Fruit fly (Drosophila melanogaster): ENCODE data around the gene Nepl14.
A peak's percentile ranks its signal among the peaks of the same experiment; 100 is the strongest.

Nepl14 gene

DNA sequence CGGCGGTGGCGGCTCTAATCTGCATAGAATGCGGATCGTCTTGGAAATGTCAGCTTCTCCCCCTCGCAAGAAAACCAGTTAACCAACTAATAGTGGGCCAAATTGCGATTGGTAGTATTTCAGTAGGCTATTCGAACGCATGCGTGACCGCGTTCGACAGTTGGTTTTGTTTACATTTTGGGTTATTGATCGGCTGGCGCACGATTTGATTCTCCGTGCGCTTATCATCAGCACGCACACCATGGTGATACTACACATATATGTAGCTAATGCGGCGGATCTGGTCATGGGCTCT, 10.0 kb downstream of the Nepl14 start:
- TF ChIP-seq Rel (GFP tag; optimal IDR thresholded peaks at IDR 0.05) (no peak), Rel (tag; optimal IDR thresholded peaks at IDR 0.05) (peak; percentile 33), ey (GFP tag; optimal IDR thresholded peaks at IDR 0.05) (no peak), Hr83 (GFP tag; optimal IDR thresholded peaks at IDR 0.05; ENCODE audit: poor library complexity, severe bottlenecking) (peak; percentile 6)

DNA sequence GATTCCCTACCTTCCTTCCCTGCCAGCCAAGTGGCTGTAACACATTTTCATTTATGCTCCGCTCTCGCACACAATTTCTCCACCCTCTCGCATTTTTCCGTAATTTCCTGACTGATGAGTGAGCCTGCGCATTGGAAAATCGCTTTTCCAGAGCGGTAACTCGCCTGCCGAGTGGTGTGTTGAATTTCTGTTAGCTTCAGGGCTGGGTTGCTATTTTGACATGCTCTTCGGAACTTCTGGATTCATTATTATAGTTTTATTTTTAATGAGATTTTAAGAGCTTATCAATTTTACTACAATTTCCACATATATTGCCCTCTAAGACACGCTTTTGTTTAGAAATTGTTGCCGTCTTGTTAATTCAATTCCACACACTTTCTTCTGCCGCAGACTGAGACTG, 10.6 kb downstream of the Nepl14 start:
- TF ChIP-seq CrebA (GFP tag; optimal IDR thresholded peaks at IDR 0.05; ENCODE audit: borderline replicate concordance) (no peak), lola (GFP tag; optimal IDR thresholded peaks at IDR 0.05) (no peak)

DNA sequence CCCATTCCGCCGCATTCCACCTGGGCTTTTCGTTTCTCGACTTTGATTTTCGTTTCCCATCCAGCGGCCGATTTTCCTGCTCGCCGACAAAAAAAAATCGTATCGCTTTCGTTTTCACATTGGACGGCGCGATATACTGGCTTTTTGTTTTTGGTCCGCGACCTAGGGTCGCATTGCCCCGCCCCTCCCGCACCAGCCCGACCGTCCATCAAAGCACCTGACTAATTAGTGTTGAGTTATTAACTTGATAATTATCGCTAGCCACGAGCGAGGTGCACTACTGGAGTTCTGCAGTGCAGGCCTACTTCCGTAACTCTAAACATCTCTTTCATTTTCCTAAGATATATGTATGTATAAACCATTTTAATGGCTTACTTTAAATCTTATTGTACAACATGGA, 11.8 kb downstream of the Nepl14 start:
- TF ChIP-seq pan (optimal IDR thresholded peaks at IDR 0.05) = no peak
- no peak for TF ChIP-seq Dif (GFP tag; optimal IDR thresholded peaks at IDR 0.05; ENCODE audit: partially characterized antibody)
- TF ChIP-seq foxo (GFP tag; optimal IDR thresholded peaks at IDR 0.05) = no peak
- TF ChIP-seq h (GFP tag; optimal IDR thresholded peaks at IDR 0.05) = no peak
- no peak for TF ChIP-seq dmrt93B (GFP tag; optimal IDR thresholded peaks at IDR 0.05)
- no peak for TF ChIP-seq dl (GFP tag; optimal IDR thresholded peaks at IDR 0.05; ENCODE audit: insufficient read depth in 1 of 2, partially characterized antibody in 2 of 2)
- no peak for TF ChIP-seq fru (GFP tag; optimal IDR thresholded peaks at IDR 0.05)
- TF ChIP-seq usp (GFP tag; optimal IDR thresholded peaks at IDR 0.05) = no peak
- no peak for TF ChIP-seq psq (GFP tag; optimal IDR thresholded peaks at IDR 0.05)
- no peak for TF ChIP-seq GATAd (GFP tag; optimal IDR thresholded peaks at IDR 0.05)
- TF ChIP-seq Dfd (GFP tag; optimal IDR thresholded peaks at IDR 0.05) = no peak
- TF ChIP-seq HLH106 (tag; optimal IDR thresholded peaks at IDR 0.05) = no peak
- TF ChIP-seq dsf (GFP tag; optimal IDR thresholded peaks at IDR 0.05; ENCODE audit: borderline replicate concordance) = no peak
- no peak for TF ChIP-seq brk (GFP tag; optimal IDR thresholded peaks at IDR 0.05)
- no peak for TF ChIP-seq sage (GFP tag; optimal IDR thresholded peaks at IDR 0.05)
- TF ChIP-seq Myc (optimal IDR thresholded peaks at IDR 0.05) = no peak
- TF ChIP-seq CrebA (GFP tag; optimal IDR thresholded peaks at IDR 0.05; ENCODE audit: borderline replicate concordance) = no peak
- no peak for TF ChIP-seq Hr83 (GFP tag; optimal IDR thresholded peaks at IDR 0.05; ENCODE audit: poor library complexity, severe bottlenecking)
- TF ChIP-seq N (GFP tag; optimal IDR thresholded peaks at IDR 0.05) = no peak
- no peak for TF ChIP-seq woc (GFP tag; optimal IDR thresholded peaks at IDR 0.05)

DNA sequence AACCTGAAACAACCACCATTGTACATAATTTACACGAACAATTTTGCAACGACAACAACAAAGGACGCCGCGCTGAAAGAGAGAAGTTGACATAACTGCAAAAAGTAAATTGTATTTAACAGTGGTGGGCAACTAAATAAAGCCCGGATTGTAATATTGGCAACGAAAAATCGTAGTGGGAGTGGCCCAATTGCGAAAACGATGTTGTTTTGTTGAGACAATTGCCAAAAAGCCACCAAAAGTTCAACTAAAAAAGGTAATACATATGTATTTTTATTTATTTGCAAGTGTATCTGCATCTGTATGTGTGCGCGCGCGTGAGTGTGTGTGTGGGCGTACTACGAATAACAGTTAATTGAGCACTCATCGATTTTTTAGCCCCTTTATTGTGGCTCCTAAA, 12.4 kb downstream of the Nepl14 start:
- no peak for TF ChIP-seq Hnf4 (GFP tag; optimal IDR thresholded peaks at IDR 0.05)
- peak; percentile 5 for TF ChIP-seq ey (GFP tag; optimal IDR thresholded peaks at IDR 0.05)
- TF ChIP-seq N (GFP tag; optimal IDR thresholded peaks at IDR 0.05) = peak; percentile 6
- peak; percentile 11 for TF ChIP-seq rgr (GFP tag; optimal IDR thresholded peaks at IDR 0.05)
- TF ChIP-seq psq (GFP tag; optimal IDR thresholded peaks at IDR 0.05) = no peak

dm6 chr3R:22750534-22750947, 13.0 kb downstream of the Nepl14 start, which contains the start of the genes rumi, CG7029 and Usp12-46:
Gene rumi, minus strand, starts transcription at chr3R:22750597.
Gene CG7029, plus strand, starts transcription at chr3R:22750901.
Gene Usp12-46, plus strand, starts transcription at chr3R:22750901.
- TF ChIP-seq dl (GFP tag; optimal IDR thresholded peaks at IDR 0.05; ENCODE audit: insufficient read depth in 1 of 2, partially characterized antibody in 2 of 2) (no peak), Dfd (GFP tag; optimal IDR thresholded peaks at IDR 0.05) (no peak), h (GFP tag; optimal IDR thresholded peaks at IDR 0.05) (peak; percentile 8), Hr78 (GFP tag; optimal IDR thresholded peaks at IDR 0.05) (no peak), sv (GFP tag; optimal IDR thresholded peaks at IDR 0.05) (peak; percentile 69), N (GFP tag; optimal IDR thresholded peaks at IDR 0.05) (no peak), fru (GFP tag; optimal IDR thresholded peaks at IDR 0.05) (peak; percentile 86), br (GFP tag; optimal IDR thresholded peaks at IDR 0.05) (peak; percentile 85), ey (GFP tag; optimal IDR thresholded peaks at IDR 0.05) (peak; percentile 86), Sp1 (GFP tag; optimal IDR thresholded peaks at IDR 0.05) (peak; percentile 83), Mio (GFP tag; optimal IDR thresholded peaks at IDR 0.05) (no peak), usp (GFP tag; optimal IDR thresholded peaks at IDR 0.05) (no peak), Rel (GFP tag; optimal IDR thresholded peaks at IDR 0.05) (no peak), Rel (tag; optimal IDR thresholded peaks at IDR 0.05) (peak; percentile 56), OdsH (GFP tag; optimal IDR thresholded peaks at IDR 0.05) (peak; percentile 65), Hr83 (GFP tag; optimal IDR thresholded peaks at IDR 0.05; ENCODE audit: poor library complexity, severe bottlenecking) (peak; percentile 82), sage (GFP tag; optimal IDR thresholded peaks at IDR 0.05) (no peak), psq (GFP tag; optimal IDR thresholded peaks at IDR 0.05) (peak; percentile 64), GATAd (GFP tag; optimal IDR thresholded peaks at IDR 0.05) (peak; percentile 49), CG32264 (GFP tag; optimal IDR thresholded peaks at IDR 0.05) (no peak), tai (GFP tag; optimal IDR thresholded peaks at IDR 0.05) (no peak), CG9705 (GFP tag; optimal IDR thresholded peaks at IDR 0.05) (peak; percentile 78), HLH106 (tag; optimal IDR thresholded peaks at IDR 0.05) (peak; percentile 86), rgr (GFP tag; optimal IDR thresholded peaks at IDR 0.05) (peak; percentile 89), foxo (GFP tag; optimal IDR thresholded peaks at IDR 0.05) (peak; percentile 59 to 90)
